Worm (Caenorhabditis elegans) whole organism, L4/young adult: ENCODE measurements around the gene cox-6B.

Experiments used
- W03F9.2 ChIP-seq: fragments of 150-350 bp; optimal IDR thresholded peaks from 2 replicates; lab custom pipeline; 2014; ENCODE audit warnings: missing biosample characterization, missing genetic modification characterization
- dao-5 ChIP-seq: sonication (generic microtip); optimal IDR thresholded peaks from 2 replicates; lab custom pipeline; 2016; ENCODE audit warnings: missing genotype, missing genetic modification characterization, moderate library complexity, missing compliant biosample characterization
- him-1 ChIP-seq: sonication (generic microtip); optimal IDR thresholded peaks from 2 replicates; lab custom pipeline; 2016; ENCODE audit warnings: missing genotype, missing genetic modification reagents, missing genetic modification characterization, missing compliant biosample characterization

Gene cox-6B

DNA sequence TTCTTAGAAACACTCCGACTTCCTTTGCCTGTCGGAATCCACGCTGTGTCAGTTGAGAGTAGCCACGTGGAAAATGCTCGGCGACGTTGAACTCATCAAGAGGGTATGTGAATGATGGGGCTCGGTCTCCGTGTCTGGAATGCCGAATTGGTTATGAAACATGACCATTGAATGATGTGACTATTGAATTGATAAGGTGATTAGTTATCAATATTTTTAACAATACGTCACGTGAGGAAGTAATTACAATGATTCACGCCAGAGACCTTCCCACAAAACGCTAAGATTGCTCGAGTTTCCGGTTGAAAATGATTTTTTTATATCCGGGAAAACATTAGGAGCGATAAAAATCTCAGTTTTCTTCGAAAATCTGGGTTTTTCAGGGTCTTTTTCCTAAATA, 59.8 kb downstream of the cox-6B start:
- TF ChIP-seq W03F9.2 (no peak), him-1 (tag; lab: Kevin White, UChicago) (no peak), dao-5 (no peak)

DNA sequence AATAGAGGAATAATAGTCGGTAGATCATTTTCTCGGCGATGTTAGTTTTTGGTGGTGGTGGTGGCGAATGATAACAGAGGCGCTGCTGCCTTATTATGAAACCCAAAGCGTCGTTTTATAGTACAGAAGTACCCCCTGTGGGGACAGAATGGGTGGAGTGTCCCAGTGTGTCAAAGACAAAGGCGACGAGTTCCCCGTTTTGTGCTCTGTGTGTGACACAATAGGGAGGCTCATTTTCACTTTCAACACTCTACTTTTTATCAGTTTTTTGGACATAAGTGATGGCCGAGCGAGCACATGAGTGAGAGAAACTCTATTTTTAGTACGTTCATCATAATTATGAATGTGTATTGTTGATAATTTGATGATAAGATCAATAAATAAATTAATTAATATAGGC, 61.3 kb downstream of the cox-6B start, which contains the start of gene pho-9:
pho-9 (minus strand) TSS at position 91 of the 400 bp plus-strand sequence.
- TF ChIP-seq dao-5 = no peak
- no peak for TF ChIP-seq W03F9.2
- TF ChIP-seq him-1 (tag; lab: Kevin White, UChicago) = no peak

DNA sequence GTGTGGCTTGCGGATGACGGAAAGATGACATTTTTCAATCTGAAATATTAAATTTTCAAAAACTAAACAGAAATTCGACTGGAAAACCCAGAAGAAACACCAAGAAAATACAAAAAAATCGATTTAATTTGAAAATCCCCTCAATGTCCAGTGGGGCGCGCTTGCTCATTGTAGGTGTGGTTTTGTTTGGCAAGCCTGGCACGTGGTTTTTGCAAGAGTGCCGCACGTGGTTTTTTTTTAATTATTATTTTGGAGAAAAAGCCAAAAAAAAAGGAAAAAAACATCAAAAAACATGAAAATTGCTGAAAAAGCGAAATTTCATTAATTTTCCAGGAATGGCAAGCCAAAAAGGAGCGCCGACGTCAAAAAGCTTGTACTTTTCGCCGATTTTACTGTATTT, 69.2 kb downstream of the cox-6B start, which contains the start of gene swsn-3:
swsn-3 (minus strand) TSS at position 45 of the 400 bp plus-strand sequence.
- TF ChIP-seq dao-5 (peak; percentile 9), him-1 (tag; lab: Kevin White, UChicago) (peak; percentile 13), W03F9.2 (peak; percentile 85)

DNA sequence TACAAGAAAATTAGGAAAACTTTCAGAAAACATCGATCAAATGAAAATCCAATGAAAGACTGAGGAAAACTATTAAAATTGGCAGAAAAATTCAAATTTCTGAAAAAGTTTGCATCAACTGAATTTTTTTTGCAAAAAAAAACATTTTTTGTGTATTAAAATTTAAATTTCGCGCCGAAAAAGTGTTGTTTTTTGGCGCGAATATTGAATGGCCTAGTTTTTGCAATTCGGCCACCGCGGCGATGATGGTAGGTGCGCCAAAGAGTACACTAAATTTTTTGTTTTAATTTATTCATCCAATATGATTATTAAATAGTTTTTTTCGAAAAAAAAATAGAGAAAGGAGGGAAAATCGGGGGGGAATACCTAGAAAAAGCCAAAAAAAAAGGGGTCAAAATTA, 69.6 kb downstream of the cox-6B start:
- TF ChIP-seq dao-5 (no peak), him-1 (tag; lab: Kevin White, UChicago) (no peak), W03F9.2 (no peak)

- no peak for TF ChIP-seq him-1 (tag; lab: Kevin White, UChicago)
- no peak for TF ChIP-seq W03F9.2
- no peak for TF ChIP-seq dao-5
Measured at ce11 chrIII:2770752-2771151, 71.3 kb downstream of the cox-6B start.

ce11 chrIII:2778655-2779054, 79.2 kb downstream of the cox-6B start, which contains the start of gene laf-1:
TSS of gene laf-1 (minus strand) at chrIII:2779053.
- TF ChIP-seq him-1 (tag; lab: Kevin White, UChicago) = no peak
- no peak for TF ChIP-seq dao-5
- TF ChIP-seq W03F9.2 = no peak

ce11 chrIII:2780283-2780682, 80.8 kb downstream of the cox-6B start:
- TF ChIP-seq dao-5 = no peak

- TF ChIP-seq him-1 (tag; lab: Kevin White, UChicago) (no peak), W03F9.2 (peak; percentile 61)
Measured at ce11 chrIII:2780793-2781192, 81.3 kb downstream of the cox-6B start, which contains the start of gene Y71H2AM.6. TSS of gene Y71H2AM.6 (plus strand) at chrIII:2781056.

ce11 chrIII:2781833-2782232, 82.4 kb downstream of the cox-6B start:
- TF ChIP-seq W03F9.2 = no peak
- no peak for TF ChIP-seq dao-5
- no peak for TF ChIP-seq him-1 (tag; lab: Kevin White, UChicago)

DNA sequence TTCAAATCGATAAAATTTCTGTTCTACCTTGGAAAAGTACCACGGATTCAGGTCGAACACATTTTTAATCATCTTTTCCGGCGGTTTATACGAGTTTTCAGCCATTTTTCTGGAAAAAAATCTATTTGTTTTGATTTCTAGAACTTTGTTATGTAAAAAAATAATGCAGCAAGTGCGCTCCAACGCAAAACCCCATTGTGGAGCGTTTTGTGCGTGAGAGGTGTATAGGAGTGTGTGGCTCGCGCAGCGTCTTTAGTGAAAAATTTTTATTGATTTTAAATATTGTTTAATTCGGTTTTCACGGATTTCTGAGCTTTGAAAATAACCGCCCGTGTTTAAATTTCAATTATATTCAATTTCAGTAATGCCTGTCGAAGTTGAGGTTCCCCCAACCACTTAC, 86.4 kb downstream of the cox-6B start, which contains the start of gene Y71H2AM.20:
Y71H2AM.20 (minus strand) TSS at position 109 of the 400 bp plus-strand sequence.
- no peak for TF ChIP-seq dao-5
- peak; percentile 37 for TF ChIP-seq him-1 (tag; lab: Kevin White, UChicago)
- peak; percentile 99 for TF ChIP-seq W03F9.2

ce11 chrIII:2786740-2787139, 87.3 kb downstream of the cox-6B start, which contains the start of gene nduc-2:
TSS of gene nduc-2 (plus strand) at chrIII:2786852.
- TF ChIP-seq W03F9.2 (no peak), him-1 (tag; lab: Kevin White, UChicago) (no peak)

DNA sequence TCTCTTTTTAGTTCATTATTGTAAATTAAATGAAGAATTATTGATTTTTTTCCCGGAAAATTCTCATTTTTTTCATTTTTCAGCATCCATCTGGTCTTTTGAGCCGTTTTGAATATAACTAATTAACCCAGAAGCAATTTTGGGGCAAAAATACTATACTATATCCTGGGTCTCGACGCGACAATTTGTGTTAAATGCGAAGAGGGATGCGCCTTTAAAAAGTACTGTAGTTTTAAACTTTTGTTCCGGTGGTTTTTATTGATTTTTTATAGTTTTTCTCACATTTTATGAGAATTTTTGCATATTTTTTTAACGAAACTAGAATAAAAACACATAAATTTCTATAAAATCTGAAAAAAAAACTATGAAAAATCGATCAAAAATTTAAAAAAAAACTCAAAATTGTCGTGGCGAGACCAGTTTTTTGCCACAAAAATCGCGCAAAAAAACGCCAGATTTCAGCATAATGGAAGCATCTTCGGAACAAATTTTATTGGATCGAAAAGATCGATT, 88.6 kb downstream of the cox-6B start, which contains the start of gene tbcc-1:
tbcc-1 (plus strand) TSS at position 463 of the 513 bp plus-strand sequence.
- TF ChIP-seq him-1 (tag; lab: Kevin White, UChicago) (no peak), dao-5 (no peak), W03F9.2 (no peak)

ce11 chrIII:2794057-2794456, 94.6 kb downstream of the cox-6B start:
- TF ChIP-seq him-1 (tag; lab: Kevin White, UChicago) (no peak), dao-5 (no peak), W03F9.2 (no peak)

DNA sequence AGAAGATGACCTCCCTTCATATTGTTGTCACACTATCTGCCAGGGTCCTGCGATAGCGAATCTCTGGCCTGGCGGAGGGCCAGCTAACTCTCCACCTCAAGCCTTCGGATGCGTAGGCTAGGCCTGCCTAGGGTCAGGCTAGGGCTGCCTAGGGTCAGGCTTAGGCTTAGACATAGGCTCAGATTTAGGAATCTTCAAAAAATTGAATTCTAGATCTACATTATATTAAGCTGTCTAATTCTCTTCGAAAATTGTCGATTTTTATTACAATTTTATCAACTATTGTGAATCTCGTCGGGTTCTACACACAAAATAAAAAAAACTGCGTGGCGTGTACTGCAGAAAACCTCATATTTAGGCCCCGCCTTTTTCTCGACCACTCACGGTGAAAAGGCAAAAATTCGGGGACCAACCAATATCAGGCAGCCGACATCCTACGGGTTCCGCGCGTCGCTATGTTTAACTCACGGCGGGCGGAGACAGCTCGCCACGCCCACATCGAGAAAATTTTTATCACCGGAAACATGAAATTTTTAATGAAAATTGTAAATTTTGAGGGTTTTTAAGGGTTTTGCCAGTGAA, 96.1 kb downstream of the cox-6B start:
- TF ChIP-seq him-1 (tag; lab: Kevin White, UChicago) (no peak), W03F9.2 (no peak)

DNA sequence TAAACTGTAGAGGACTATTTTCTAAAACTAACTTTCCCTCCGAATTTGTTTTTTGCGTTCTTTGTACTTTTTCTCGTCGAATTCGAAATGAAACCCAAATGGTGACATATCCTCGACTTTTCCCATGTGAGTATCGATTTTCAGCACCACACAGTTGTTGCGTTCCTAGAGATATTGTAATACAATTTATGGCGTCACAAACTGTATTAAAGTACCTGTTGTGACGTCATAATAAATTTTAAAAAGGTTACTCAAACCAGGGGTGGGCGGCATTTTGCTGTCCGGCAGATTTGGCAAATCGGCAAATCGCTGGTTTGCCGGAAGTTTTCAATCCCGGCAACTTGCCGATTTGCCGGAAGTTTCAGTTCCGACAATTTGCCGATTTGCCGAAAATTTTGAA, 101.3 kb downstream of the cox-6B start:
- TF ChIP-seq him-1 (tag; lab: Kevin White, UChicago) (no peak), dao-5 (no peak), W03F9.2 (no peak)
